In genomic region chr3R:24046580-24047225, dm6 we compare ENCODE assay signal across 1 fruit fly cellular context.
TF ChIP-seq lines count a peak whose summit lies in the region.

No protein-coding gene starts in this region.

TF ChIP-seq in whole organism, embryonic, 481 proteins besides CTCF, POLR2A, EP300 and RAD21 (continued from another document):
- TF ChIP-seq Sox102F (GFP tag; optimal IDR thresholded peaks at IDR 0.05; lab: Kevin White, UChicago), result no peak
- no peak for TF ChIP-seq sug (tag; optimal IDR thresholded peaks at IDR 0.05; lab: Kevin White, UChicago)
- TF ChIP-seq CG12659 (GFP tag; optimal IDR thresholded peaks at IDR 0.05; lab: Kevin White, UChicago), result no peak
- no peak for TF ChIP-seq CG4424 (GFP tag; optimal IDR thresholded peaks at IDR 0.05; lab: Kevin White, UChicago)
- TF ChIP-seq ftz-f1 (GFP tag; optimal IDR thresholded peaks at IDR 0.05; lab: Kevin White, UChicago), result peak; percentile 65
- TF ChIP-seq dimm (GFP tag; IDR thresholded peaks at IDR 0.05; lab: Robert Waterston, UW), result no peak
- no peak for TF ChIP-seq NFAT (GFP tag; IDR thresholded peaks at IDR 0.05; lab: Robert Waterston, UW)
- peak; percentile 14 for TF ChIP-seq gcm (GFP tag; optimal IDR thresholded peaks at IDR 0.05; lab: Kevin White, UChicago)
- TF ChIP-seq pum (GFP tag; optimal IDR thresholded peaks at IDR 0.05; lab: Kevin White, UChicago), result no peak
- TF ChIP-seq ro (GFP tag; IDR thresholded peaks at IDR 0.05; lab: Robert Waterston, UW), result no peak
- no peak for TF ChIP-seq Dad (GFP tag; optimal IDR thresholded peaks at IDR 0.05; lab: Kevin White, UChicago)
- no peak for TF ChIP-seq so (GFP tag; IDR thresholded peaks at IDR 0.05; lab: Robert Waterston, UW)
- TF ChIP-seq CG2116 (GFP tag; optimal IDR thresholded peaks at IDR 0.05; lab: Kevin White, UChicago), result peak; percentile 87
- no peak for TF ChIP-seq CkIIα-i1 (GFP tag; IDR thresholded peaks at IDR 0.05; lab: Robert Waterston, UW)
- peak; percentile 27 for TF ChIP-seq CG3065 (GFP tag; optimal IDR thresholded peaks at IDR 0.05; lab: Kevin White, UChicago)
- TF ChIP-seq D (optimal IDR thresholded peaks at IDR 0.05; lab: Kevin White, UChicago), result peak; percentile 22
- TF ChIP-seq D (GFP tag; optimal IDR thresholded peaks at IDR 0.05; lab: Kevin White, UChicago), result no peak
- no peak for TF ChIP-seq CG15514 (GFP tag; optimal IDR thresholded peaks at IDR 0.05; lab: Kevin White, UChicago)
- no peak for TF ChIP-seq lmd (GFP tag; IDR thresholded peaks at IDR 0.05; lab: Robert Waterston, UW)
- 0 out of 2 replicates have a peak, but pooled peaks have one; percentile 13 for TF ChIP-seq CG6689 (GFP tag; IDR thresholded peaks at IDR 0.05; lab: Robert Waterston, UW)
- TF ChIP-seq ems (GFP tag; optimal IDR thresholded peaks at IDR 0.05; lab: Kevin White, UChicago), result no peak
- no peak for TF ChIP-seq caup (GFP tag; optimal IDR thresholded peaks at IDR 0.05; lab: Kevin White, UChicago; ENCODE audit: severe bottlenecking)
- no peak for TF ChIP-seq en (GFP tag; optimal IDR thresholded peaks at IDR 0.05; lab: Kevin White, UChicago)
- no peak for TF ChIP-seq CG8388 (GFP tag; optimal IDR thresholded peaks at IDR 0.05; lab: Kevin White, UChicago)
- TF ChIP-seq sim (GFP tag; IDR thresholded peaks at IDR 0.05; lab: Robert Waterston, UW), result no peak
- TF ChIP-seq CG12236 (GFP tag; optimal IDR thresholded peaks at IDR 0.05; lab: Kevin White, UChicago), result no peak
- TF ChIP-seq Ets65A (GFP tag; lab: Kevin White, UChicago), result no peak
- no peak for TF ChIP-seq chif (GFP tag; optimal IDR thresholded peaks at IDR 0.05; lab: Kevin White, UChicago)
- TF ChIP-seq CG11085 (GFP tag; IDR thresholded peaks at IDR 0.05; lab: Robert Waterston, UW), result no peak
- TF ChIP-seq esg (GFP tag; conservative IDR thresholded peaks at IDR 0.05; lab: Robert Waterston, UW), result no peak
- TF ChIP-seq cas (GFP tag; IDR thresholded peaks at IDR 0.05; lab: Robert Waterston, UW), result no peak
- no peak for TF ChIP-seq CG12104 (GFP tag; optimal IDR thresholded peaks at IDR 0.05; lab: Kevin White, UChicago)
- no peak for TF ChIP-seq E2f2 (GFP tag; IDR thresholded peaks at IDR 0.05; lab: Robert Waterston, UW)
- no peak for TF ChIP-seq tx (GFP tag; optimal IDR thresholded peaks at IDR 0.05; lab: Kevin White, UChicago)
- TF ChIP-seq CG4404 (GFP tag; IDR thresholded peaks at IDR 0.05; lab: Robert Waterston, UW), result no peak
- no peak for TF ChIP-seq vnd (GFP tag; IDR thresholded peaks at IDR 0.05; lab: Robert Waterston, UW; ENCODE audit: partially characterized antibody)
- 0 out of 4 replicates have a peak, but pooled peaks have one; percentile 26 for TF ChIP-seq Dll (GFP tag; IDR thresholded peaks at IDR 0.05; lab: Robert Waterston, UW; ENCODE audit: partially characterized antibody)
- no peak for TF ChIP-seq Hmx (GFP tag; optimal IDR thresholded peaks at IDR 0.05; lab: Kevin White, UChicago)
- no peak for TF ChIP-seq pita (GFP tag; optimal IDR thresholded peaks at IDR 0.05; lab: Kevin White, UChicago)
- TF ChIP-seq insv (GFP tag; optimal IDR thresholded peaks at IDR 0.05; lab: Kevin White, UChicago), result peak in 1 of 2 experiments; percentile 6
- peak; percentile 86 for TF ChIP-seq CG15479 (GFP tag; optimal IDR thresholded peaks at IDR 0.05; lab: Kevin White, UChicago)
- TF ChIP-seq crol (GFP tag; IDR thresholded peaks at IDR 0.05; lab: Robert Waterston, UW), result peak; percentile 88
- peak; percentile 20 for TF ChIP-seq CG12155 (GFP tag; optimal IDR thresholded peaks at IDR 0.05; lab: Kevin White, UChicago)
- no peak for TF ChIP-seq emc (GFP tag; optimal IDR thresholded peaks at IDR 0.05; lab: Kevin White, UChicago)
- no peak for TF ChIP-seq hbn (GFP tag; IDR thresholded peaks at IDR 0.05; lab: Robert Waterston, UW; ENCODE audit: partially characterized antibody)
- TF ChIP-seq Rx (GFP tag; IDR thresholded peaks at IDR 0.05; lab: Robert Waterston, UW), result no peak
- peak; percentile 37 for TF ChIP-seq corto (GFP tag; optimal IDR thresholded peaks at IDR 0.05; lab: Kevin White, UChicago)
- TF ChIP-seq CG13287 (GFP tag; IDR thresholded peaks at IDR 0.05; lab: Robert Waterston, UW; ENCODE audit: partially characterized antibody), result no peak
- no peak for TF ChIP-seq CG8290 (GFP tag; optimal IDR thresholded peaks at IDR 0.05; lab: Kevin White, UChicago)
- peak in 1 of 2 experiments; percentile 18 for TF ChIP-seq CG8290 (tag; optimal IDR thresholded peaks at IDR 0.05; lab: Kevin White, UChicago)
- no peak for TF ChIP-seq CG13123 (GFP tag; optimal IDR thresholded peaks at IDR 0.05; lab: Kevin White, UChicago)
- TF ChIP-seq bowl (GFP tag; IDR thresholded peaks at IDR 0.05; lab: Robert Waterston, UW), result no peak
- peak; percentile 58 to 68 for TF ChIP-seq Trl (optimal IDR thresholded peaks at IDR 0.05; lab: Kevin White, UChicago)
- no peak for TF ChIP-seq Trl (GFP tag; optimal IDR thresholded peaks at IDR 0.05; lab: Kevin White, UChicago)
- peak; percentile 25 for TF ChIP-seq CG18599 (GFP tag; optimal IDR thresholded peaks at IDR 0.05; lab: Kevin White, UChicago)
- TF ChIP-seq Myb (GFP tag; optimal IDR thresholded peaks at IDR 0.05; lab: Kevin White, UChicago), result no peak
- TF ChIP-seq Antp (GFP tag; optimal IDR thresholded peaks at IDR 0.05; lab: Kevin White, UChicago), result no peak
- TF ChIP-seq CG9817 (tag; optimal IDR thresholded peaks at IDR 0.05; lab: Kevin White, UChicago), result no peak
- no peak for TF ChIP-seq Atf3 (GFP tag; optimal IDR thresholded peaks at IDR 0.05; lab: Kevin White, UChicago)
- TF ChIP-seq tna (GFP tag; IDR thresholded peaks at IDR 0.05; lab: Robert Waterston, UW; ENCODE audit: partially characterized antibody), result 0 out of 2 replicates have a peak, but pooled peaks have one; percentile 25
- TF ChIP-seq Ptx1 (GFP tag; IDR thresholded peaks at IDR 0.05; lab: Robert Waterston, UW), result no peak
- TF ChIP-seq z (GFP tag; IDR thresholded peaks at IDR 0.05; lab: Robert Waterston, UW), result 0 out of 3 replicates have a peak, but pooled peaks have one; percentile 18
- TF ChIP-seq NC2β (GFP tag; optimal IDR thresholded peaks at IDR 0.05; lab: Kevin White, UChicago), result no peak
- peak; percentile 90 for TF ChIP-seq psq (GFP tag; optimal IDR thresholded peaks at IDR 0.05; lab: Kevin White, UChicago)
- no peak for TF ChIP-seq ATbp (GFP tag; optimal IDR thresholded peaks at IDR 0.05; lab: Kevin White, UChicago)
- no peak for TF ChIP-seq jing (GFP tag; optimal IDR thresholded peaks at IDR 0.05; lab: Kevin White, UChicago)
- no peak for TF ChIP-seq shn (GFP tag; optimal IDR thresholded peaks at IDR 0.05; lab: Kevin White, UChicago)
- TF ChIP-seq zf30C (GFP tag; optimal IDR thresholded peaks at IDR 0.05; lab: Kevin White, UChicago), result no peak
- TF ChIP-seq HLH4C (GFP tag; IDR thresholded peaks at IDR 0.05; lab: Robert Waterston, UW; ENCODE audit: partially characterized antibody), result no peak
- TF ChIP-seq CG11695 (GFP tag; IDR thresholded peaks at IDR 0.05; lab: Robert Waterston, UW), result no peak
- TF ChIP-seq CG10543 (GFP tag; optimal IDR thresholded peaks at IDR 0.05; lab: Kevin White, UChicago), result peak; percentile 24
- no peak for TF ChIP-seq gfzf (GFP tag; optimal IDR thresholded peaks at IDR 0.05; lab: Kevin White, UChicago)
- TF ChIP-seq CG14014 (GFP tag; IDR thresholded peaks at IDR 0.05; lab: Robert Waterston, UW), result no peak
- TF ChIP-seq amos (GFP tag; IDR thresholded peaks at IDR 0.05; lab: Robert Waterston, UW; ENCODE audit: partially characterized antibody), result peak; percentile 16; the same call in 1 of the 2 replicates
- no peak for TF ChIP-seq crp (GFP tag; optimal IDR thresholded peaks at IDR 0.05; lab: Kevin White, UChicago)
- no peak for TF ChIP-seq Lpt (GFP tag; optimal IDR thresholded peaks at IDR 0.05; lab: Kevin White, UChicago)
- 0 out of 4 replicates have a peak, but pooled peaks have one; percentile 26 for TF ChIP-seq chinmo (GFP tag; IDR thresholded peaks at IDR 0.05; lab: Robert Waterston, UW; ENCODE audit: partially characterized antibody)
- TF ChIP-seq CG14050 (GFP tag; IDR thresholded peaks at IDR 0.05; lab: Robert Waterston, UW), result no peak
- no peak for TF ChIP-seq bcd (GFP tag; optimal IDR thresholded peaks at IDR 0.05; lab: Kevin White, UChicago)
- TF ChIP-seq aop (GFP tag; IDR thresholded peaks at IDR 0.05; lab: Robert Waterston, UW), result no peak
- TF ChIP-seq CG17829 (tag; optimal IDR thresholded peaks at IDR 0.05; lab: Kevin White, UChicago), result no peak
- peak; percentile 77 for TF ChIP-seq Med (GFP tag; lab: Kevin White, UChicago)
- no peak for TF ChIP-seq CG3847 (GFP tag; IDR thresholded peaks at IDR 0.05; lab: Robert Waterston, UW)
- TF ChIP-seq row (GFP tag; IDR thresholded peaks at IDR 0.05; lab: Robert Waterston, UW), result no peak
- peak; percentile 14 for TF ChIP-seq CG4617 (GFP tag; optimal IDR thresholded peaks at IDR 0.05; lab: Kevin White, UChicago; ENCODE audit: borderline replicate concordance)
- TF ChIP-seq Atf-2 (GFP tag; optimal IDR thresholded peaks at IDR 0.05; lab: Kevin White, UChicago), result no peak
- TF ChIP-seq CG16813 (GFP tag; IDR thresholded peaks at IDR 0.05; lab: Robert Waterston, UW; ENCODE audit: partially characterized antibody), result no peak
- TF ChIP-seq ssp (GFP tag; IDR thresholded peaks at IDR 0.05; lab: Robert Waterston, UW), result no peak
- peak; percentile 71 for TF ChIP-seq sens (GFP tag; lab: Kevin White, UChicago)
- no peak for TF ChIP-seq Opbp (GFP tag; IDR thresholded peaks at IDR 0.05; lab: Robert Waterston, UW; ENCODE audit: partially characterized antibody)
- TF ChIP-seq CG6791 (GFP tag; IDR thresholded peaks at IDR 0.05; lab: Robert Waterston, UW; ENCODE audit: partially characterized antibody), result no peak
- peak; percentile 8 for TF ChIP-seq HHEX (GFP tag; optimal IDR thresholded peaks at IDR 0.05; lab: Kevin White, UChicago)
- TF ChIP-seq al (GFP tag; IDR thresholded peaks at IDR 0.05; lab: Robert Waterston, UW), result no peak
- no peak for TF ChIP-seq ap (GFP tag; IDR thresholded peaks at IDR 0.05; lab: Robert Waterston, UW)
- TF ChIP-seq cg (GFP tag; optimal IDR thresholded peaks at IDR 0.05; lab: Kevin White, UChicago), result peak; percentile 79
- TF ChIP-seq CG3726 (GFP tag; IDR thresholded peaks at IDR 0.05; lab: Robert Waterston, UW), result no peak
- TF ChIP-seq CG3838 (GFP tag; optimal IDR thresholded peaks at IDR 0.05; lab: Kevin White, UChicago), result no peak
- peak; percentile 13; the same call in 1 of the 2 replicates for TF ChIP-seq Bgb (GFP tag; IDR thresholded peaks at IDR 0.05; lab: Robert Waterston, UW; ENCODE audit: partially characterized antibody)
- TF ChIP-seq Hsf (GFP tag; optimal IDR thresholded peaks at IDR 0.05; lab: Kevin White, UChicago), result no peak
- no peak for TF ChIP-seq CG30020 (tag; optimal IDR thresholded peaks at IDR 0.05; lab: Kevin White, UChicago)
- no peak for TF ChIP-seq tgo (GFP tag; IDR thresholded peaks at IDR 0.05; lab: Robert Waterston, UW)
- TF ChIP-seq YL-1 (GFP tag; optimal IDR thresholded peaks at IDR 0.05; lab: Kevin White, UChicago), result no peak
- no peak for TF ChIP-seq CG14860 (GFP tag; IDR thresholded peaks at IDR 0.05; lab: Robert Waterston, UW; ENCODE audit: partially characterized antibody)
- 0 out of 2 replicates have a peak, but pooled peaks have one; percentile 4 for TF ChIP-seq CG32532 (GFP tag; IDR thresholded peaks at IDR 0.05; lab: Robert Waterston, UW)
- no peak for TF ChIP-seq CG17186 (GFP tag; optimal IDR thresholded peaks at IDR 0.05; lab: Kevin White, UChicago)
- TF ChIP-seq H2.0 (GFP tag; IDR thresholded peaks at IDR 0.05; lab: Robert Waterston, UW), result no peak
- TF ChIP-seq Dp (GFP tag; optimal IDR thresholded peaks at IDR 0.05; lab: Kevin White, UChicago), result no peak
- TF ChIP-seq CG12391 (tag; optimal IDR thresholded peaks at IDR 0.05; lab: Kevin White, UChicago), result peak; percentile 21
- TF ChIP-seq CG17912 (GFP tag; optimal IDR thresholded peaks at IDR 0.05; lab: Kevin White, UChicago), result no peak
- TF ChIP-seq rib (GFP tag; IDR thresholded peaks at IDR 0.05; lab: Robert Waterston, UW), result no peak
- TF ChIP-seq TFAM (GFP tag; optimal IDR thresholded peaks at IDR 0.05; lab: Kevin White, UChicago), result no peak
- peak; percentile 75 for TF ChIP-seq CG17385 (GFP tag; optimal IDR thresholded peaks at IDR 0.05; lab: Kevin White, UChicago)
